Worm (Caenorhabditis elegans) whole organism, L1 larva: Measurements from ENCODE around the gene epic-3.

ENCODE experiments used
- C04F5.9 ChIP-seq: sonication (generic microtip); optimal IDR thresholded peaks from 2 replicates; lab custom pipeline; 2016; ENCODE audit warnings: missing genetic modification characterization, missing compliant biosample characterization
- F16B12.6 ChIP-seq: fragments of 150-350 bp; optimal IDR thresholded peaks from 2 replicates; lab custom pipeline; 2014; ENCODE audit warnings: missing biosample characterization, missing genetic modification characterization
- blmp-1 ChIP-seq: fragments of 150-350 bp; optimal IDR thresholded peaks from 2 replicates; lab custom pipeline; 2014; ENCODE audit warnings: missing biosample characterization, missing genetic modification characterization
- ceh-8 ChIP-seq: fragments of 200-800 bp; sonication (Bioruptor generic); optimal IDR thresholded peaks from 2 replicates; lab custom pipeline; 2018; ENCODE audit warnings: mild to moderate bottlenecking, missing genetic modification characterization, moderate library complexity, missing compliant biosample characterization
- ces-1 ChIP-seq: fragments of 150-350 bp; optimal IDR thresholded peaks from 2 replicates; lab custom pipeline; 2014; ENCODE audit warnings: missing biosample characterization, missing genetic modification reagents, missing genetic modification characterization
- efl-1 ChIP-seq, 4 experiments: fragments of 150-350 bp; optimal IDR thresholded peaks in 3 of 4; peaks in 1 of 4; 1 replicate in 1 of 4; 2 replicates in 3 of 4; lab custom pipeline; 2014; ENCODE audit warnings: missing biosample characterization in 2 of 4, missing genetic modification characterization in 2 of 4, missing genetic modification reagents in 2 of 4
- egl-27 ChIP-seq, 2 experiments: fragments of 150-350 bp in 1 of 2; sonication (generic microtip); optimal IDR thresholded peaks; 3 replicates each; lab custom pipeline; 2017 to 2018; ENCODE audit warnings: missing biosample characterization in 2 of 2, missing genetic modification characterization in 2 of 2, missing genetic modification reagents in 2 of 2
- elt-3 ChIP-seq, 6 experiments: fragments of 150-350 bp in 1 of 6; sonication (generic microtip); optimal IDR thresholded peaks; 2 replicates each; lab custom pipeline; 2017 to 2018; ENCODE audit warnings: missing biosample characterization in 6 of 6, missing genetic modification characterization in 6 of 6, inconsistent platforms in 1 of 6
- fkh-4 ChIP-seq: sonication (generic microtip); optimal IDR thresholded peaks from 2 replicates; lab custom pipeline; 2016; ENCODE audit warnings: missing compliant biosample characterization, missing genetic modification characterization, borderline replicate concordance
- fos-1 ChIP-seq: fragments of 150-350 bp; optimal IDR thresholded peaks from 2 replicates; lab custom pipeline; 2014; ENCODE audit warnings: missing biosample characterization, missing genetic modification characterization
- grh-1 ChIP-seq: fragments of 200-800 bp; sonication (Bioruptor generic); IDR thresholded peaks from 2 replicates; pipeline ENCODE4 v1.3.6; 2022; ENCODE audit warnings: missing genetic modification reagents, missing genetic modification characterization, missing compliant biosample characterization
- hlh-4 ChIP-seq: sonication (generic microtip); optimal IDR thresholded peaks from 2 replicates; lab custom pipeline; 2016; ENCODE audit warnings: mild to moderate bottlenecking, missing genetic modification characterization, missing compliant biosample characterization
- hpl-2 ChIP-seq: fragments of 150-350 bp; optimal IDR thresholded peaks from 2 replicates; lab custom pipeline; 2014; ENCODE audit warnings: missing biosample characterization, missing genetic modification reagents, missing genetic modification characterization
- irx-1 ChIP-seq: sonication (generic microtip); optimal IDR thresholded peaks from 2 replicates; lab custom pipeline; 2016; ENCODE audit warnings: missing genetic modification characterization, missing compliant biosample characterization
- jun-1 ChIP-seq: fragments of 150-350 bp; optimal IDR thresholded peaks from 2 replicates; lab custom pipeline; 2014; ENCODE audit warnings: missing biosample characterization, missing genetic modification reagents, missing genetic modification characterization
- lin-14 ChIP-seq: fragments of 200-800 bp; sonication (Bioruptor generic); optimal IDR thresholded peaks from 2 replicates; lab custom pipeline; 2018; ENCODE audit warnings: mild to moderate bottlenecking, missing genetic modification characterization, moderate library complexity, missing compliant biosample characterization
- lin-15B ChIP-seq: fragments of 150-350 bp; sonication (generic microtip); optimal IDR thresholded peaks from 3 replicates; lab custom pipeline; 2014; ENCODE audit warnings: missing biosample characterization, missing genetic modification characterization
- lin-35 ChIP-seq, 2 experiments: fragments of 150-350 bp; optimal IDR thresholded peaks; 2 replicates each; lab custom pipeline; 2014; ENCODE audit warnings: missing biosample characterization in 2 of 2, missing genetic modification characterization in 2 of 2, missing genetic modification reagents in 2 of 2
- lsy-2 ChIP-seq, 2 experiments: fragments of 150-350 bp; optimal IDR thresholded peaks; 2 replicates each; lab custom pipeline; 2014; ENCODE audit warnings: missing biosample characterization in 2 of 2, missing genetic modification characterization in 2 of 2
- mab-9 ChIP-seq: fragments of 200-800 bp; sonication (Bioruptor generic); IDR thresholded peaks from 2 replicates; pipeline ENCODE4 v1.3.6; 2022; ENCODE audit warnings: missing genetic modification reagents, missing genetic modification characterization, missing compliant biosample characterization
- mef-2 ChIP-seq: fragments of 150-350 bp; optimal IDR thresholded peaks from 2 replicates; lab custom pipeline; 2014; ENCODE audit warnings: missing biosample characterization, missing genetic modification characterization
- mep-1 ChIP-seq: fragments of 150-350 bp; optimal IDR thresholded peaks from 2 replicates; lab custom pipeline; 2014; ENCODE audit warnings: missing biosample characterization, missing genetic modification characterization
- nhr-20 ChIP-seq: sonication (generic microtip); optimal IDR thresholded peaks from 2 replicates; lab custom pipeline; 2016; ENCODE audit warnings: mild to moderate bottlenecking, missing genetic modification characterization, missing compliant biosample characterization
- nhr-47 ChIP-seq: sonication (generic microtip); optimal IDR thresholded peaks from 2 replicates; lab custom pipeline; 2016; ENCODE audit warnings: mild to moderate bottlenecking, missing genetic modification characterization, moderate library complexity, missing compliant biosample characterization
- nhr-76 ChIP-seq: sonication (generic microtip); optimal IDR thresholded peaks from 2 replicates; lab custom pipeline; 2017; ENCODE audit warnings: missing biosample characterization, missing genetic modification characterization
- nhr-77 ChIP-seq: fragments of 150-350 bp; optimal IDR thresholded peaks from 2 replicates; lab custom pipeline; 2014; ENCODE audit warnings: missing biosample characterization, missing genetic modification characterization
- nhr-84 ChIP-seq: sonication (generic microtip); optimal IDR thresholded peaks from 2 replicates; lab custom pipeline; 2017; ENCODE audit warnings: missing biosample characterization, missing genetic modification characterization
- nhr-85 ChIP-seq: sonication (generic microtip); peaks from one replicate; lab custom pipeline; 2016; ENCODE audit warnings: missing genetic modification characterization, inconsistent platforms, missing compliant biosample characterization
- snu-23 ChIP-seq: sonication (generic microtip); optimal IDR thresholded peaks from 2 replicates; lab custom pipeline; 2016; ENCODE audit warnings: missing genetic modification characterization, missing compliant biosample characterization
- xbp-1 ChIP-seq: sonication (generic microtip); optimal IDR thresholded peaks from 2 replicates; lab custom pipeline; 2016; ENCODE audit warnings: missing genetic modification characterization, missing compliant biosample characterization
- ztf-4 ChIP-seq: fragments of 150-350 bp; optimal IDR thresholded peaks from 2 replicates; lab custom pipeline; 2014; ENCODE audit warnings: missing biosample characterization, missing genetic modification characterization

epic-3 gene

ce11 chrIV:1722953-1723352, 1.2 kb downstream of the epic-3 start (continued):
- TF ChIP-seq irx-1: no peak
- TF ChIP-seq nhr-20 (tag; lab: Kevin White, UChicago): peak; percentile 12

- peak; percentile 49 for TF ChIP-seq ceh-8 (GFP tag; lab: Kevin White, UChicago)
Measured at ce11 chrIV:1722463-1722862, 1.7 kb downstream of the epic-3 start.

ce11 chrIV:1721610-1722009, 2.6 kb downstream of the epic-3 start:
- no peak for TF ChIP-seq efl-1 (optimal IDR thresholded peaks at IDR 0.05; lab: Kevin White, UChicago)
- peak in 1 of 2 experiments; percentile 15 for TF ChIP-seq efl-1 (GFP tag; optimal IDR thresholded peaks at IDR 0.05 in 1 of 2; lab: Kevin White, UChicago)
- TF ChIP-seq mep-1 (tag; lab: Kevin White, UChicago): no peak
- no peak for TF ChIP-seq ztf-4 (tag; lab: Kevin White, UChicago)
- TF ChIP-seq hpl-2 (GFP tag; lab: Kevin White, UChicago): no peak
- no peak for TF ChIP-seq C04F5.9
- TF ChIP-seq lin-35 (GFP tag; optimal IDR thresholded peaks at IDR 0.05; lab: Kevin White, UChicago): no peak
- no peak for TF ChIP-seq mef-2
- TF ChIP-seq fkh-4 (tag; lab: Kevin White, UChicago): no peak

- 0 out of 2 replicates have a peak, but pooled peaks have one; percentile 19 for TF ChIP-seq mab-9 (GFP tag; lab: Robert Waterston, UW)
- TF ChIP-seq, all 84 proteins: peak for 1; not testable (repeated sequence) for 83
Measured at ce11 chrIV:1720902-1721301, 3.3 kb downstream of the epic-3 start.

- TF ChIP-seq nhr-76 (no peak), lin-14 (GFP tag; lab: Kevin White, UChicago) (peak; percentile 31), elt-3 (tag; optimal IDR thresholded peaks at IDR 0.05; lab: Kevin White, UChicago) (peak in 3 of 6 experiments; percentile 3 to 68 (median 23)), lin-35 (GFP tag; optimal IDR thresholded peaks at IDR 0.05; lab: Kevin White, UChicago) (no peak), grh-1 (peak; percentile 6; the same call in 1 of the 2 replicates), nhr-47 (tag; lab: Kevin White, UChicago) (no peak), nhr-20 (tag; lab: Kevin White, UChicago) (no peak), blmp-1 (tag; lab: Kevin White, UChicago) (peak; percentile 17), ces-1 (GFP tag; lab: Kevin White, UChicago) (no peak), xbp-1 (tag; lab: Kevin White, UChicago) (peak; percentile 5), nhr-84 (tag; lab: Kevin White, UChicago) (no peak), nhr-85 (tag; lab: Kevin White, UChicago) (peak; percentile 65)
Measured at ce11 chrIV:1720474-1720873, 3.7 kb downstream of the epic-3 start, which contains the start of gene epic-2. Gene epic-2 (plus strand): TSS chrIV:1720790.

ce11 chrIV:1715705-1716104, 8.5 kb downstream of the epic-3 start:
- no peak for TF ChIP-seq nhr-77 (tag; lab: Kevin White, UChicago)
- TF ChIP-seq xbp-1 (tag; lab: Kevin White, UChicago): no peak
- TF ChIP-seq elt-3 (tag; optimal IDR thresholded peaks at IDR 0.05; lab: Kevin White, UChicago): no peak
- TF ChIP-seq efl-1 (optimal IDR thresholded peaks at IDR 0.05; lab: Kevin White, UChicago): no peak
- TF ChIP-seq efl-1 (GFP tag; optimal IDR thresholded peaks at IDR 0.05 in 1 of 2; lab: Kevin White, UChicago): peak in 1 of 2 experiments; percentile 51
- TF ChIP-seq blmp-1 (tag; lab: Kevin White, UChicago): peak; percentile 20
- no peak for TF ChIP-seq hlh-4
- TF ChIP-seq lin-15B (tag; lab: Kevin White, UChicago): no peak
- no peak for TF ChIP-seq mef-2
- TF ChIP-seq lsy-2 (tag; optimal IDR thresholded peaks at IDR 0.05; lab: Kevin White, UChicago): peak in 1 of 2 experiments; percentile 17
- no peak for TF ChIP-seq egl-27 (tag; optimal IDR thresholded peaks at IDR 0.05; lab: Kevin White, UChicago)
- peak; percentile 6 for TF ChIP-seq snu-23 (GFP tag; lab: Kevin White, UChicago)
- TF ChIP-seq lin-14 (GFP tag; lab: Kevin White, UChicago): peak; percentile 34

- TF ChIP-seq jun-1 (tag; lab: Kevin White, UChicago): no peak
- TF ChIP-seq hlh-4: no peak
- no peak for TF ChIP-seq snu-23 (GFP tag; lab: Kevin White, UChicago)
- TF ChIP-seq F16B12.6 (tag; lab: Kevin White, UChicago): no peak
- no peak for TF ChIP-seq fos-1 (tag; lab: Kevin White, UChicago)
- TF ChIP-seq, all 84 proteins: peak for 0
Measured at ce11 chrIV:1713618-1714017, 10.6 kb downstream of the epic-3 start.
